Fruit fly (Drosophila melanogaster) whole organism, embryonic: ENCODE results near the gene CG8677.

Experiments used
- Ada2b ChIP-seq: fragments of 200-800 bp; sonication (Bioruptor generic); IDR thresholded peaks from 2 replicates; pipeline ENCODE4 v1.3.6; 2022; ENCODE audit warnings: missing biosample characterization, missing genetic modification characterization
- Adf1 ChIP-seq: fragments of 200-800 bp; sonication (Bioruptor generic); IDR thresholded peaks from 2 replicates; pipeline ENCODE4 v1.3.6; 2022; ENCODE audit warnings: missing biosample characterization, missing genetic modification characterization
- Awh ChIP-seq: fragments of 200-800 bp; sonication (Bioruptor generic); IDR thresholded peaks from 2 replicates; pipeline ENCODE4, ENCODE4 v1.3.6; 2022; ENCODE audit warnings: missing biosample characterization, missing genetic modification characterization
- CG10959 ChIP-seq: fragments of 200-800 bp; sonication (Bioruptor generic); IDR thresholded peaks from 2 replicates; pipeline ENCODE4 v1.3.6; 2022; ENCODE audit warnings: missing biosample characterization, missing genetic modification characterization
- CG11085 ChIP-seq: fragments of 200-800 bp; sonication (Bioruptor generic); IDR thresholded peaks from 2 replicates; pipeline ENCODE4 v1.3.6; 2022; ENCODE audit warnings: missing biosample characterization, missing genetic modification characterization
- CG12104 ChIP-seq: fragments of 200-800 bp; sonication (Bioruptor generic); optimal IDR thresholded peaks from 3 replicates; lab custom pipeline; 2016; ENCODE audit warnings: missing biosample characterization, missing genetic modification characterization
- CG1233 ChIP-seq: fragments of 200-800 bp; sonication (Bioruptor generic); optimal IDR thresholded peaks from 4 replicates; lab custom pipeline; 2018; ENCODE audit warnings: missing biosample characterization, mild to moderate bottlenecking, missing genetic modification characterization
- CG13123 ChIP-seq: fragments of 200-800 bp; sonication (Bioruptor generic); optimal IDR thresholded peaks from 2 replicates; lab custom pipeline; 2016; ENCODE audit warnings: missing biosample characterization, missing genetic modification characterization
- CG13624 ChIP-seq: fragments of 200-800 bp; sonication (Bioruptor generic); optimal IDR thresholded peaks from 2 replicates; lab custom pipeline; 2016; ENCODE audit warnings: missing biosample characterization, missing genetic modification characterization
- CG14667 ChIP-seq: fragments of 200-800 bp; sonication (Bioruptor generic); IDR thresholded peaks from 2 replicates; pipeline ENCODE4 v1.3.6; 2022; ENCODE audit warnings: missing biosample characterization, missing genetic modification characterization
- CG14965 ChIP-seq: fragments of 200-800 bp; sonication (Bioruptor generic); optimal IDR thresholded peaks from 2 replicates; lab custom pipeline; 2016; ENCODE audit warnings: missing biosample characterization, missing genetic modification characterization, borderline replicate concordance
- CG16863 ChIP-seq: fragments of 200-800 bp; sonication (Bioruptor generic); optimal IDR thresholded peaks from 3 replicates; lab custom pipeline; 2016; ENCODE audit warnings: missing biosample characterization, missing genetic modification characterization
- CG1792 ChIP-seq: fragments of 200-800 bp; sonication (Bioruptor generic); optimal IDR thresholded peaks from 2 replicates; lab custom pipeline; 2016; ENCODE audit warnings: missing biosample characterization, missing genetic modification characterization
- CG18619 ChIP-seq: fragments of 200-800 bp; sonication (Bioruptor generic); optimal IDR thresholded peaks from 3 replicates; lab custom pipeline; 2017; ENCODE audit warnings: missing biosample characterization, mild to moderate bottlenecking, missing genetic modification characterization
- CG2202 ChIP-seq: fragments of 200-800 bp; sonication (Bioruptor generic); optimal IDR thresholded peaks from 2 replicates; lab custom pipeline; 2018; ENCODE audit warnings: missing biosample characterization, mild to moderate bottlenecking, missing genetic modification characterization
- CG31365 ChIP-seq: fragments of 200-800 bp; sonication (Bioruptor generic); optimal IDR thresholded peaks from 2 replicates; lab custom pipeline; 2018; ENCODE audit warnings: missing biosample characterization, mild to moderate bottlenecking, missing genetic modification characterization
- CG4360 ChIP-seq: fragments of 200-800 bp; sonication (Bioruptor generic); IDR thresholded peaks from 2 replicates; pipeline ENCODE4 v1.3.6; 2022; ENCODE audit warnings: missing biosample characterization, missing genetic modification characterization
- CG5245 ChIP-seq: fragments of 200-800 bp; sonication (Bioruptor generic); optimal IDR thresholded peaks from 3 replicates; lab custom pipeline; 2016; ENCODE audit warnings: missing biosample characterization, missing genetic modification characterization
- CG6765 ChIP-seq: fragments of 200-800 bp; sonication (Bioruptor generic); optimal IDR thresholded peaks from 3 replicates; lab custom pipeline; 2017; ENCODE audit warnings: missing biosample characterization, mild to moderate bottlenecking, missing genetic modification characterization
- CG7786 ChIP-seq: fragments of 200-800 bp; sonication (Bioruptor generic); optimal IDR thresholded peaks from 2 replicates; lab custom pipeline; 2016; ENCODE audit warnings: missing biosample characterization, missing genetic modification characterization
- Deaf1 ChIP-seq: fragments of 200-800 bp; optimal IDR thresholded peaks from 3 replicates; lab custom pipeline; 2019; ENCODE audit warnings: missing biosample characterization, mild to moderate bottlenecking, missing genetic modification characterization, moderate library complexity
- Fer1 ChIP-seq: fragments of 200-800 bp; sonication (Bioruptor generic); optimal IDR thresholded peaks from 2 replicates; lab custom pipeline; 2017; ENCODE audit warnings: missing biosample characterization, mild to moderate bottlenecking, missing genetic modification characterization
- Hmr ChIP-seq: fragments of 200-800 bp; sonication (Bioruptor generic); optimal IDR thresholded peaks from 3 replicates; lab custom pipeline; 2017; ENCODE audit warnings: mild to moderate bottlenecking, missing biosample characterization, missing genetic modification reagents, missing genetic modification characterization
- Hr78 ChIP-seq, 2 experiments: fragments of 200-800 bp in 1 of 2; fragments of >200 bp in 1 of 2; sonication (Bioruptor generic) in 1 of 2; optimal IDR thresholded peaks; 2 replicates each; lab custom pipeline; 2017 to 2019; ENCODE audit warnings: missing biosample characterization in 2 of 2, missing genetic modification characterization in 2 of 2, mild to moderate bottlenecking in 1 of 2, moderate library complexity in 1 of 2
- Kr ChIP-seq: fragments of 200-800 bp; sonication (Bioruptor generic); optimal IDR thresholded peaks from 2 replicates; lab custom pipeline; 2017; ENCODE audit warnings: missing biosample characterization, mild to moderate bottlenecking, missing genetic modification characterization
- Mad ChIP-seq: fragments of 200-800 bp; sonication (Bioruptor generic); optimal IDR thresholded peaks from 2 replicates; lab custom pipeline; 2016; ENCODE audit warnings: missing biosample characterization, missing genetic modification characterization
- Mes4 ChIP-seq: fragments of 200-800 bp; sonication (Bioruptor generic); optimal IDR thresholded peaks from 2 replicates; lab custom pipeline; 2016; ENCODE audit warnings: missing biosample characterization, missing genetic modification characterization
- Mrtf ChIP-seq: fragments of 200-800 bp; sonication (Bioruptor generic); IDR thresholded peaks from 3 replicates; pipeline ENCODE4 v1.3.6; 2022; ENCODE audit warnings: missing biosample characterization, missing genetic modification characterization
- Myb ChIP-seq: fragments of 200-800 bp; sonication (Bioruptor generic); optimal IDR thresholded peaks from 2 replicates; lab custom pipeline; 2016; ENCODE audit warnings: missing biosample characterization, missing genetic modification characterization
- Oli ChIP-seq: fragments of 200-800 bp; sonication (Bioruptor generic); optimal IDR thresholded peaks from 2 replicates; lab custom pipeline; 2018; ENCODE audit warnings: missing biosample characterization, mild to moderate bottlenecking, missing genetic modification characterization, moderate library complexity
- PHDP ChIP-seq: fragments of 200-800 bp; sonication (Bioruptor generic); optimal IDR thresholded peaks from 3 replicates; lab custom pipeline; 2018; ENCODE audit warnings: missing biosample characterization, mild to moderate bottlenecking, missing genetic modification characterization, moderate library complexity
- Sox100B ChIP-seq: fragments of 200-800 bp; sonication (Bioruptor generic); optimal IDR thresholded peaks from 3 replicates; lab custom pipeline; 2018; ENCODE audit warnings: missing biosample characterization, mild to moderate bottlenecking, missing genetic modification characterization
- Stat92E ChIP-seq, 3 experiments: fragments of >200 bp in 2 of 3; fragments of 200-800 bp in 1 of 3; sonication (Bioruptor generic) in 1 of 3; optimal IDR thresholded peaks; 2 replicates each; lab custom pipeline; 2017 to 2019; ENCODE audit warnings: missing biosample characterization in 3 of 3, missing genetic modification characterization in 3 of 3, mild to moderate bottlenecking in 1 of 3, moderate library complexity in 1 of 3
- ac ChIP-seq: fragments of 200-800 bp; sonication (Bioruptor generic); optimal IDR thresholded peaks from 3 replicates; lab custom pipeline; 2017; ENCODE audit warnings: missing biosample characterization, mild to moderate bottlenecking, missing genetic modification characterization
- ara ChIP-seq: fragments of 200-800 bp; sonication (Bioruptor generic); IDR thresholded peaks from 2 replicates; pipeline ENCODE4 v1.3.6; 2022; ENCODE audit warnings: missing biosample characterization, missing genetic modification characterization
- cg ChIP-seq: fragments of 200-800 bp; sonication (Bioruptor generic); optimal IDR thresholded peaks from 3 replicates; lab custom pipeline; 2019; ENCODE audit warnings: missing biosample characterization, mild to moderate bottlenecking, missing genetic modification characterization, moderate library complexity
- danr ChIP-seq: fragments of 200-800 bp; sonication (Bioruptor generic); IDR thresholded peaks from 2 replicates; pipeline ENCODE4 v1.3.6; 2022; ENCODE audit warnings: missing biosample characterization, missing genetic modification characterization
- gce ChIP-seq: fragments of 200-800 bp; sonication (Bioruptor generic); IDR thresholded peaks from 3 replicates; pipeline ENCODE4 v1.3.6; 2022; ENCODE audit warnings: missing biosample characterization, missing genetic modification characterization
- hth ChIP-seq: fragments of >200 bp; optimal IDR thresholded peaks from 2 replicates; lab custom pipeline; 2017; ENCODE audit warnings: inconsistent platforms
- lab ChIP-seq: fragments of 200-800 bp; sonication (Bioruptor generic); optimal IDR thresholded peaks from 3 replicates; lab custom pipeline; 2017; ENCODE audit warnings: missing biosample characterization, missing genetic modification characterization, mild to moderate bottlenecking, moderate library complexity, missing genetic modification reagents
- mirr ChIP-seq: fragments of 200-800 bp; sonication (Bioruptor generic); optimal IDR thresholded peaks from 3 replicates; lab custom pipeline; 2018; ENCODE audit warnings: missing biosample characterization, mild to moderate bottlenecking, missing genetic modification characterization
- oc ChIP-seq: fragments of 200-800 bp; sonication (Bioruptor generic); optimal IDR thresholded peaks from 2 replicates; lab custom pipeline; 2018; ENCODE audit warnings: missing biosample characterization, mild to moderate bottlenecking, missing genetic modification characterization, moderate library complexity
- p53 ChIP-seq: fragments of 200-800 bp; sonication (Bioruptor generic); optimal IDR thresholded peaks from 2 replicates; lab custom pipeline; 2016; ENCODE audit warnings: missing biosample characterization, missing genetic modification characterization
- pho ChIP-seq: fragments of 200-800 bp; sonication (Bioruptor generic); optimal IDR thresholded peaks from 2 replicates; lab custom pipeline; 2016; ENCODE audit warnings: missing biosample characterization, missing genetic modification characterization
- pita ChIP-seq: fragments of 200-800 bp; sonication (Bioruptor generic); optimal IDR thresholded peaks from 2 replicates; lab custom pipeline; 2017; ENCODE audit warnings: missing biosample characterization, mild to moderate bottlenecking, missing genetic modification characterization
- row ChIP-seq: fragments of 200-800 bp; sonication (Bioruptor generic); IDR thresholded peaks from 3 replicates; pipeline ENCODE4 v1.3.6; 2022; ENCODE audit warnings: missing biosample characterization, missing genetic modification characterization
- sens ChIP-seq: fragments of 200-800 bp; sonication (Bioruptor generic); peaks from one replicate; lab custom pipeline; 2016; ENCODE audit warnings: missing biosample characterization, missing genetic modification characterization
- toy ChIP-seq: fragments of 200-800 bp; sonication (Bioruptor generic); IDR thresholded peaks from 2 replicates; pipeline ENCODE4 v1.3.6; 2022; ENCODE audit warnings: missing biosample characterization, missing genetic modification characterization
- unc-4 ChIP-seq: fragments of 200-800 bp; sonication (Bioruptor generic); IDR thresholded peaks from 2 replicates; pipeline ENCODE4 v1.3.6; 2022; ENCODE audit warnings: missing biosample characterization, missing genetic modification characterization; ENCODE audit not compliant: partially characterized antibody
- vfl ChIP-seq: fragments of 200-800 bp; sonication (Bioruptor generic); optimal IDR thresholded peaks from 2 replicates; lab custom pipeline; 2016; ENCODE audit warnings: missing biosample characterization, missing genetic modification characterization
- wek ChIP-seq: fragments of 200-800 bp; sonication (Bioruptor generic); optimal IDR thresholded peaks from 3 replicates; lab custom pipeline; 2018; ENCODE audit warnings: missing biosample characterization, mild to moderate bottlenecking, missing genetic modification characterization, moderate library complexity
- z ChIP-seq: fragments of 200-800 bp; sonication (Bioruptor generic); IDR thresholded peaks from 3 replicates; pipeline ENCODE4 v1.3.6; 2022; ENCODE audit warnings: missing biosample characterization, missing genetic modification characterization

The CG8677 gene

dm6 chr2L:21260869-21261268, 39.8 kb downstream of the CG8677 start (continued):
- TF ChIP-seq danr (GFP tag; lab: Robert Waterston, UW) = no peak
- TF ChIP-seq Awh (GFP tag; lab: Robert Waterston, UW) = no peak
- TF ChIP-seq CG2202 = peak; percentile 19
- TF ChIP-seq unc-4 = peak; percentile 43; the same call in 1 of the 2 replicates
- no peak for TF ChIP-seq oc (tag; lab: Kevin White, UChicago)
- TF ChIP-seq Kr = no peak
- no peak for TF ChIP-seq Mes4
- no peak for TF ChIP-seq Ada2b
- TF ChIP-seq Hr78 (GFP tag; optimal IDR thresholded peaks at IDR 0.05; lab: Kevin White, UChicago) = no peak
- peak; percentile 12 for TF ChIP-seq CG1233 (GFP tag; lab: Kevin White, UChicago)
- TF ChIP-seq CG18619 = no peak
- no peak for TF ChIP-seq CG4360
- peak; percentile 64; the same call in 1 of the 3 replicates for TF ChIP-seq row (GFP tag; lab: Robert Waterston, UW)
- no peak for TF ChIP-seq p53 (GFP tag; lab: Kevin White, UChicago)
- TF ChIP-seq hth (lab: Kevin White, UChicago) = no peak
- TF ChIP-seq CG1792 = no peak
- TF ChIP-seq gce (GFP tag; lab: Robert Waterston, UW) = no peak
- TF ChIP-seq CG13624 (GFP tag; lab: Kevin White, UChicago) = peak; percentile 20
- TF ChIP-seq Oli (tag; lab: Kevin White, UChicago) = no peak
- TF ChIP-seq mirr = no peak
- TF ChIP-seq cg (GFP tag; lab: Kevin White, UChicago) = no peak
- TF ChIP-seq vfl (GFP tag; lab: Kevin White, UChicago) = no peak
- TF ChIP-seq toy (GFP tag; lab: Robert Waterston, UW) = no peak
- TF ChIP-seq Hmr (GFP tag; lab: Kevin White, UChicago) = no peak
- no peak for TF ChIP-seq CG11085 (GFP tag; lab: Robert Waterston, UW)
- TF ChIP-seq Stat92E (GFP tag; optimal IDR thresholded peaks at IDR 0.05; lab: Kevin White, UChicago) = no peak
- TF ChIP-seq CG13123 (GFP tag; lab: Kevin White, UChicago) = no peak
- no peak for TF ChIP-seq lab (GFP tag; lab: Kevin White, UChicago)
- TF ChIP-seq z (GFP tag; lab: Robert Waterston, UW) = no peak
- TF ChIP-seq CG6765 (GFP tag; lab: Kevin White, UChicago) = no peak
- peak; percentile 7 for TF ChIP-seq Sox100B
- peak; percentile 50 for TF ChIP-seq Fer1
- TF ChIP-seq PHDP (tag; lab: Kevin White, UChicago) = peak; percentile 21
- TF ChIP-seq ara = no peak
- TF ChIP-seq wek (GFP tag; lab: Kevin White, UChicago) = peak; percentile 99
- TF ChIP-seq ac (GFP tag; lab: Kevin White, UChicago) = no peak
- no peak for TF ChIP-seq Mrtf
- no peak for TF ChIP-seq Mad (GFP tag; lab: Kevin White, UChicago)
- no peak for TF ChIP-seq pita (GFP tag; lab: Kevin White, UChicago)
- TF ChIP-seq CG12104 = no peak
- TF ChIP-seq CG31365 (tag; lab: Kevin White, UChicago) = no peak
- TF ChIP-seq pho (GFP tag; lab: Kevin White, UChicago) = peak; percentile 19
- TF ChIP-seq Myb (GFP tag; lab: Kevin White, UChicago) = peak; percentile 13
- no peak for TF ChIP-seq Adf1 (GFP tag; lab: Robert Waterston, UW)
- TF ChIP-seq CG14965 (GFP tag; lab: Kevin White, UChicago) = no peak
- TF ChIP-seq CG7786 (GFP tag; lab: Kevin White, UChicago) = peak; percentile 28
- no peak for TF ChIP-seq CG14667 (GFP tag; lab: Robert Waterston, UW)
- TF ChIP-seq Deaf1 (tag; lab: Kevin White, UChicago) = no peak
- TF ChIP-seq CG16863 = no peak
- TF ChIP-seq sens (GFP tag; lab: Kevin White, UChicago) = peak; percentile 83
- no peak for TF ChIP-seq CG5245 (GFP tag; lab: Kevin White, UChicago)
- no peak for TF ChIP-seq CG10959 (GFP tag; lab: Robert Waterston, UW)
